Worm (Caenorhabditis elegans) whole organism, dauer: ENCODE results near the gene ZK1248.5.

ENCODE experiments used
- unc-62 ChIP-seq: sonication (generic microtip); optimal IDR thresholded peaks from 2 replicates; lab custom pipeline; 2017; ENCODE audit warnings: missing biosample characterization, missing genetic modification reagents, missing genetic modification characterization

The ZK1248.5 gene

DNA sequence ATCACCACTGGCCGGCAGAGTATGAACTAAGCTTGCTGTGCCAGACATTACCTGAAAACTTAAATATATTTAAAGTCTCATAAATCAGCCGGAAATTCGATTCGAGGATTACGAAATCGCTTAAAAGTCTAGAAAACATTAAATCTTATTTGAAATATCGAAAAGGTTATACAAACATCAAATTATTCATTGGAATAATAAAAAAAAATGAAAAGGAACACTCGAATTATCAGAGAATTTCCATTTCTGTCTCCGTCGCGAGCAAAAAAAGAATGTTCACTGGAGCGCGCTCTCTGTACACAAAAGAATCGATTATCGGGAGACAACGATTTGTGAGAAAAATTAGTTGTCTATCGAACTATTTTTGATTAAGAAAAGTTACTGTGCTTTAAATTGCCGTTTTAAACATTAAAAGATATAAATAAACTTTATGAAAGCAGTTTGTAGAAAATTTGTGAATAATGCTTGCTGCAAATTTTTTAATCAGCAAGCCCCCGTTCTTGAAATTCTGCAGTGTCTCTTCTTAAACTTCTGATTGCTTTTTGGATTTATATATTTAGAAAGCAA, 25.9 kb downstream of the ZK1248.5 start, which contains the start of gene fzo-1:
Gene fzo-1 (minus strand): TSS at position 51 of the 567 bp plus-strand sequence.
- TF ChIP-seq unc-62 (GFP tag; lab: Kevin White, UChicago), result no peak

DNA sequence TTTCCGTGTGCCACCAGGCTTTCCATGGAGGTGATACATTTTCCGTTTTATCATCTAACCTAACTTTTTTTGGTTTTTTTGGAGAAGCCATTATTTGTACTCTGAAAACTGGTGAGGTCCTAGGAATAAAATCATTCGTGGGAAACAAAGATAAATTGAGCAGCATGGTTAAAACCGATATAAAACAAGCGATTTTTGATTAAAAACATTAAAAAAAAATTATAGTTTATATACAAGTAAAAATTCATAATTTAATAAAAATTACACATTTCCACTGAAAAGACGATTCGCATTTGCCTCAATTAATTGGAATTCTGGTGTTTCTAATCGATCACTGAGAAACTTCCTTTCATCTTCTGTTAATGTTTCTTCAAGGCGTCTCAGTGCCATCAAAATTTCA, 28.1 kb downstream of the ZK1248.5 start, which contains the start of gene ZK1248.15:
Gene ZK1248.15 (minus strand): TSS at position 101 of the 400 bp plus-strand sequence.
- TF ChIP-seq unc-62 (GFP tag; lab: Kevin White, UChicago), result no peak

DNA sequence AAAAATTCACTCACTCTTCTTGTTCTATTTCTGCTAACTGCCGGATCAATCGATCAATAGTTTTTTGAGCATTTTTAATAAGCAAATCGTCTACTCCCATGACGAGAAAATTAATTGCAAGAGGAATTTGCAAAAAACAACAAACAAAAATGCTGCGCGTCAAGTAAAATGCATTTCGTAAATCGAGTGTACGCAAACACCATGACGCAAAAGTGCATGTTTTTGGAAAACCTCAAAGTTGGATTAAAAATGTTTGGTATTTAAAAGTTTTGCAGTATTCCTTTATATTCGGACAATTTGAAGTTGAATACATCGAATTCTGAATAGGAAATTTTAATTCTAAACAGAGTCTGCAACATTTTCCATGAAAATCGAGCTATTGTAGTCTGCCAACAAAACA, 28.9 kb downstream of the ZK1248.5 start, which contains the start of gene ZK1248.19:
Gene ZK1248.19 (minus strand): TSS at position 188 of the 400 bp plus-strand sequence.
- TF ChIP-seq unc-62 (GFP tag; lab: Kevin White, UChicago), result no peak

DNA sequence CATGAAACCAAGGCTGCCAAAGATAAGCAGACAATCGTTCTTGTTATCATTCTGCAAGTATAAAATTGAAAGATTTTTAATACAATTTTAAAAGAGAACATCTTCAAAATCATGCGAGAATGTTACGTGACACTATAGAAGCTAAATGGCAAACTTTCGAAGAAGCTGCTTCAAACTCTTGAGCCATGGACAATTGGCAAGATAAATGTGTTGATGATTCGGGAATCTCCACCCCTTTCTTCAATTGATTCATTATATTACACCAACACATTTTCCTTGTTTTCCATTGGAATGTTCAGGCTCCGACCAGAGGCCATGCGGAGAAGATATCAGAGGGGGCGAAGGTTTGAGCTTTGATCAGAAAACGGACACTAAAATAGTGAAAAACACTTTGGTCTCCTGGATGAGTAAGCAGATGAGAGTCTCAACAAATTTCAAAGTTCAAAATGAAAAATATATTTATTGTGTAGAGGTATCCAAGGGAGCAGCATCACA, 30.8 kb downstream of the ZK1248.5 start, which contains the start of gene lec-5:
Gene lec-5 (minus strand): TSS at position 51 of the 495 bp plus-strand sequence.
- TF ChIP-seq unc-62 (GFP tag; lab: Kevin White, UChicago), result no peak

DNA sequence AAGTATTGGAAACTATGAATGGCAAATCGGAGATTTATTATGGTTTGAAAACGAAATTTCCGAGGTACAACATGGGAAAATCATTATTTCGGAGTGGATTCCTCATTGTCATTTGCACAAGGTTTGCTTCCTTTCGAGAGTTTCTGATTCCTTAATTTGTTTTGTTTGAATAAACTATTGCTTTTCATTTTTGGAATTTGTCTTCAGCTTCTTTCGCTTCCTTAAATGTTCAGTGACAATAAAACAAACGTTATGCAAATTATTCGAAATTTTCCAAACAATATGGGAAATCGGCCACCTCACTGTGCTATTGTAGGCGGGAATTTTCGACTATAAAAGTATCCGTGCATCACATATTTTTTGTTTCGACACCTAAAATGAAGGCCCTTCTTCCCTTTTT, 31.6 kb downstream of the ZK1248.5 start, which contains the start of gene nep-25:
Gene nep-25 (plus strand): TSS at position 375 of the 400 bp plus-strand sequence.
- no peak for TF ChIP-seq unc-62 (GFP tag; lab: Kevin White, UChicago)

DNA sequence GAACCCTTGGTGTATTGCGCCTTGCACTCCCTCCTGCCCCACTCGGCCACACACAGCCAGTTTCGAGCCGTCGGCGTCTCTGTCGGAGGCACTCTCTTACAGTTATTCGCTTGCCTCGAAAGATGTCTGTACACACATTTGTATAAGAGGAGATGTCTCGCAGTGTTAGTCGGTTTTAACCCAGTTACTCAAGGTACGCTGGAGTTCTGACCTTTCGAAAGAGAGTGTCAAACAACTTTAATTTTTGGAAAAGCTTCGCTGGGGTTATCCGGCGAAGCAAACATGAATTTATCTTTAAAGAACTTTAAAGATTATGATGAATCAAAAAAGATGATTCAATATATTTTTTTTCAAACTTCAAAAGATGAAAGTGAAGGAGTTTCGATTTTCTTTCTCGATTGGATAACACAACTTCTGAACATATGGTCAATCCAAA, 34.4 kb downstream of the ZK1248.5 start:
- peak; percentile 52 for TF ChIP-seq unc-62 (GFP tag; lab: Kevin White, UChicago)

DNA sequence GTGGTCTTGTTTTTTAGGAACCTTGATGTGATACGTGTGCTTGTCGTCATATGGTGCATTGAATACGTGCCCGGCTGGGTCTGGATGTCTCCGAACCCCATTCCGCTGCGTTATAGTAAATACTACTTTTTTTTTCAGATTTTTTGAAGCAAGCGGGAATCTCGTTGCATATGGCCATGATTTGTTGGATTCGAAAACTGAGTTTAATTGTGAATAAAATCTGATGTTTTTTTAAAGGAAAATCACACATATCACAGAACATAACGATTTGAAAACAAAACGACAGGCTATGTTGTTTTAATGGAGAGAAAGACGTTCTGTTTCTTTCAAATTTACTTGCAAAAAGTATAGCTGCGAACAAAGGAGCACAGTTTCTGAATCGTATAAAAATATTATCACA, 35.1 kb downstream of the ZK1248.5 start, which contains the start of the genes ZK1248.17 and H41C03.3:
Gene ZK1248.17 (minus strand): TSS at position 101 of the 400 bp plus-strand sequence.
Gene H41C03.3 (plus strand): TSS at position 337 of the 400 bp plus-strand sequence.
- no peak for TF ChIP-seq unc-62 (GFP tag; lab: Kevin White, UChicago)

DNA sequence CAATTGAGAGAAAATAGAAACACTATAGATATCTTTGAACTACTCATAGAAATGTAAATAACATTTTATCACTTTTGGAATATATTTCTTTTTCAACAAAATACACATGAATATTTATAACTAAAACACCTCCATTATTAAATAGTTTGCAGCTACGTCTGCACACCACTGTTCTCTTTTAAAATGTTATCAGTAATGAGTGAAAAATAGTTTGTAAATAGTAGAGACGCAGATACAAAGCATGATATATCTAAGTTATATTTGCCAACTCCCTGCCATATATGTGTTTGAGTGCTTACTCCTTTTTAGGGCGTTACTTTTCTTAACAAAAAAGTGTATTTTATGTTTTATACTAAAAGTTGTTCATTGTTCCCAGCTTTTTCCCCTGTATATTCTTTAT, 35.9 kb downstream of the ZK1248.5 start:
- TF ChIP-seq unc-62 (GFP tag; lab: Kevin White, UChicago), result no peak

DNA sequence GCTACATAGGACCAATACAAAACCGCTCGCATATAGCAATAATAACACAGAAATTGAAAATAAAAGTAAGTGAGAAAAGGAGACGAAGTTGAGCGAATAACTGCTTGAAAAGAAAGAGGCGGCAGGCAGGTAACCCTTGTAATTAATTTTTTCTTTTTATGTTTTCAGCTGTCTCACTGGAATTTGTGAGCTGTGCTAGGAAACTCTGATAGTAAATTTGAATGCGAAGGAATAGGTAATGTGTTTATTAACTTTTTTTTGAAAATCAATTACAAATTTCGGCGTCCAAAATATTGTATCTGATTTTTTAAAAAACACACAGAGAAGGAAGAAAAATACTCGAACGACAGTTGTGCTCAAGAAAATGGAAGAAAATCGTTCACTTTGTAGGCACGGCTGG, 41.7 kb downstream of the ZK1248.5 start, which contains the start of gene H41C03.2:
Gene H41C03.2 (minus strand): TSS at position 101 of the 400 bp plus-strand sequence.
- no peak for TF ChIP-seq unc-62 (GFP tag; lab: Kevin White, UChicago)

DNA sequence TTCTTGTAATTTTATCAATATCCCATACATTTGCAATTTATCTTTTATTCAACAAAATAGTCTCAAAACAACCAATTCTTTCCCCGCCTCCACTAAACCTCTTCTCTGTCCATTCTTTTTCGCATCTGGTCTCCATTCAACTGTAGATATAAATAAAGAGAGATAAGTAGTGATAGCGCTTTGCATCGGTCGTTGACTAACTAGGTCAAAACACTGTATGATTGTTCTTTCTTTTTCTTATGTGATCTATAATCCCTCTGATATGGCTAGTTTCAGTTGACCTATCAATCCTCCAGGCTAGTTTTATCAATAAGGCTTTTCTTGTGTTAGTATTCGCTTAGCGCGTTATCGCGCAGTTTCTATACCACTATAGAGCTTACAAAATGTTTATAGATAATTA, 42.9 kb downstream of the ZK1248.5 start:
- TF ChIP-seq unc-62 (GFP tag; lab: Kevin White, UChicago), result no peak

DNA sequence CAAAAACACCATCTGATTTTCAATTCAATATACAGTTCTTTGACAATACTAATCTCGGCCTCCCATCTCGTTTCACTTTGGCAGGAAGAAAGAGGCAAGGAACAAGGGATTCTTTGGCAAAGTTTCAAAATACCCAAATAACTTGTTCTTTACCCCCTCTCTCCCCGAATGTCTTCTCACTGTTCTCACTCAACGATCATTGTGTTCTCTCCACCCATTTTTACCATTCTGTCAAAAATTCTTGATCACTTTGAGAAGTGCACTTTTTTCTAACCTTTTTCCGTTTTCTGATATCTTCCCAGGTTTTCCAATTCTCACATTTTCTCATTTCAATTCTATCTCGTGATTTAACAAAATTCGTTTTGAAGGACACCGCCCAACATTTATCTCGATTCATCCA, 43.8 kb downstream of the ZK1248.5 start, which contains the start of gene H41C03.1:
Gene H41C03.1 (plus strand): TSS at position 301 of the 400 bp plus-strand sequence.
- TF ChIP-seq unc-62 (GFP tag; lab: Kevin White, UChicago), result no peak

DNA sequence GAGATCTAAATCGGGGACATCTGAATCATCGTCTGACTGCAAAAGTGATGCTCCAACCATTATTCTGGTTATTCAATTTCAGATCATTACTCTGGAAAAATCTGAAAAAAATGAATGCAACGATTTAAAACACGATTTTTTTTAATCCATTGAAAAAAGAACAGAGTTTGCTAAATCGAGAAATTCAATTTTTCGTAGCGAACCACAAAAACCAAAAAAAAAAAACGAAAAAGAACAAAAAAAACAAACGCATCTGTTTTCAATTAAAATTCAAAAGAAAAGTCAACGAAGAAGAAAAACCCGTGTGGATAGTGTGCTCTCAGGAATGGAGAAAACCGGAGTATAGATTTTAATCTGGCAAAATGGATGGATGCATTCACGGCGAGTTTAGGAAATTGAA, 48.0 kb downstream of the ZK1248.5 start, which contains the start of gene F55C12.4:
Gene F55C12.4 (minus strand): TSS at position 101 of the 400 bp plus-strand sequence.
- TF ChIP-seq unc-62 (GFP tag; lab: Kevin White, UChicago), result no peak

DNA sequence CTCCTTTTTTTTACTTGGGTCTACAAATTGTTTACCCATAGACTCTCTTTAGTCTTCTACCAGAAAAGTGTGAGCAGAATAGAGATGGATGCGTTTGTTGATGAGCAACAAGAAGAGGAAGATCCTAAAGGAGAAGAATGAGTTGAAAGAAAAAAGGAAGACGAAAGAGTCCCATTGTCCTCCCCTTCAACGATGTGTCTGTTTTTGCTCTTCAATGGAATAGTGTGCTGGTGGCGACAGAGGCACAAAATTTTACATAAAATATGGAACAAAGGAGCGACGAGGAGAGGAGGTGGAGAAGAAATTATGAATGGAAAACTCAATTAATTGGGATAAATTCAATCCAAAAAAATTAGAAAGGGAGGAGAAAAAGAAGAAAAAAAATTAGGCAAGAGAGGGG, 50.3 kb downstream of the ZK1248.5 start:
- TF ChIP-seq unc-62 (GFP tag; lab: Kevin White, UChicago), result no peak
